Fruit fly (Drosophila melanogaster) whole organism, embryonic: Measurements from ENCODE around the gene CG42393.
A peak's percentile ranks its signal among the peaks of the same experiment; 100 is the strongest.

ENCODE experiments used
- ATbp ChIP-seq: fragments of 200-800 bp; sonication (Bioruptor generic); optimal IDR thresholded peaks from 2 replicates; lab custom pipeline; 2017; ENCODE audit warnings: missing biosample characterization, mild to moderate bottlenecking, missing genetic modification characterization, missing genetic modification reagents
- B-H1 ChIP-seq: fragments of 200-800 bp; sonication (Bioruptor generic); IDR thresholded peaks from 3 replicates; pipeline ENCODE4 v1.3.6; 2022; ENCODE audit warnings: missing biosample characterization, missing genetic modification characterization
- Bdp1 ChIP-seq: fragments of 200-800 bp; sonication (Bioruptor generic); optimal IDR thresholded peaks from 3 replicates; lab custom pipeline; 2016; ENCODE audit warnings: missing biosample characterization, missing genetic modification characterization
- CG10267 ChIP-seq: fragments of 200-800 bp; sonication (Bioruptor generic); optimal IDR thresholded peaks from 2 replicates; lab custom pipeline; 2018; ENCODE audit warnings: missing biosample characterization, mild to moderate bottlenecking, missing genetic modification characterization, moderate library complexity
- CG10462 ChIP-seq: fragments of 200-800 bp; sonication (Bioruptor generic); optimal IDR thresholded peaks from 2 replicates; lab custom pipeline; 2016; ENCODE audit warnings: missing biosample characterization, missing genetic modification characterization
- CG10565 ChIP-seq: fragments of 200-800 bp; sonication (Bioruptor generic); optimal IDR thresholded peaks from 3 replicates; lab custom pipeline; 2016; ENCODE audit warnings: missing biosample characterization, mild to moderate bottlenecking, missing genetic modification characterization
- CG10654 ChIP-seq: fragments of 200-800 bp; sonication (Bioruptor generic); optimal IDR thresholded peaks from 2 replicates; lab custom pipeline; 2016; ENCODE audit warnings: missing biosample characterization, missing genetic modification characterization
- CG10979 ChIP-seq: fragments of 200-800 bp; sonication (Bioruptor generic); optimal IDR thresholded peaks from 2 replicates; lab custom pipeline; 2018; ENCODE audit warnings: missing biosample characterization, mild to moderate bottlenecking, missing genetic modification characterization, moderate library complexity
- CG12071 ChIP-seq: fragments of 200-800 bp; sonication (Bioruptor generic); optimal IDR thresholded peaks from 3 replicates; lab custom pipeline; 2018; ENCODE audit warnings: missing biosample characterization, mild to moderate bottlenecking, missing genetic modification characterization
- CG12942 ChIP-seq: fragments of 200-800 bp; sonication (Bioruptor generic); optimal IDR thresholded peaks from 3 replicates; lab custom pipeline; 2016; ENCODE audit warnings: missing biosample characterization, missing genetic modification characterization
- CG13123 ChIP-seq: fragments of 200-800 bp; sonication (Bioruptor generic); optimal IDR thresholded peaks from 2 replicates; lab custom pipeline; 2016; ENCODE audit warnings: missing biosample characterization, missing genetic modification characterization
- CG15601 ChIP-seq: fragments of 200-800 bp; sonication (Bioruptor generic); optimal IDR thresholded peaks from 3 replicates; lab custom pipeline; 2019; ENCODE audit warnings: missing biosample characterization, mild to moderate bottlenecking, missing genetic modification characterization, moderate library complexity
- CG2120 ChIP-seq: fragments of 200-800 bp; sonication (Bioruptor generic); optimal IDR thresholded peaks from 3 replicates; lab custom pipeline; 2016; ENCODE audit warnings: missing biosample characterization, missing genetic modification characterization
- CG2875 ChIP-seq: fragments of 200-800 bp; sonication (Bioruptor generic); optimal IDR thresholded peaks from 2 replicates; lab custom pipeline; 2017; ENCODE audit warnings: missing biosample characterization, mild to moderate bottlenecking, missing genetic modification characterization, missing genetic modification reagents
- CG32772 ChIP-seq: fragments of 200-800 bp; sonication (Bioruptor generic); IDR thresholded peaks from 2 replicates; pipeline ENCODE4 v1.3.6; 2022; ENCODE audit warnings: missing biosample characterization, missing genetic modification characterization
- CG7271 ChIP-seq: fragments of 200-800 bp; sonication (Bioruptor generic); optimal IDR thresholded peaks from 2 replicates; lab custom pipeline; 2018; ENCODE audit warnings: missing biosample characterization, mild to moderate bottlenecking, missing genetic modification characterization, moderate library complexity
- CG8359 ChIP-seq: fragments of 200-800 bp; sonication (Bioruptor generic); optimal IDR thresholded peaks from 2 replicates; lab custom pipeline; 2017; ENCODE audit warnings: missing biosample characterization, mild to moderate bottlenecking, missing genetic modification characterization, borderline replicate concordance
- CTCF ChIP-seq: fragments of 200-800 bp; sonication (Bioruptor generic); optimal IDR thresholded peaks from 2 replicates; lab custom pipeline; 2017; ENCODE audit warnings: missing biosample characterization, mild to moderate bottlenecking, missing genetic modification characterization, moderate library complexity
- Deaf1 ChIP-seq: fragments of 200-800 bp; optimal IDR thresholded peaks from 3 replicates; lab custom pipeline; 2019; ENCODE audit warnings: missing biosample characterization, mild to moderate bottlenecking, missing genetic modification characterization, moderate library complexity
- Dek ChIP-seq: fragments of 200-800 bp; sonication (Bioruptor generic); optimal IDR thresholded peaks from 3 replicates; lab custom pipeline; 2019; ENCODE audit warnings: missing biosample characterization, mild to moderate bottlenecking, missing genetic modification characterization, moderate library complexity
- Dll ChIP-seq: fragments of 200-800 bp; sonication (Bioruptor generic); IDR thresholded peaks from 4 replicates; pipeline ENCODE4 v1.3.6; 2022; ENCODE audit warnings: missing biosample characterization, missing genetic modification characterization; ENCODE audit not compliant: partially characterized antibody
- E2f1 ChIP-seq: fragments of 200-800 bp; sonication (Bioruptor generic); IDR thresholded peaks from 2 replicates; pipeline ENCODE4 v1.3.6; 2022; ENCODE audit warnings: missing biosample characterization, missing genetic modification characterization
- Fer1 ChIP-seq: fragments of 200-800 bp; sonication (Bioruptor generic); optimal IDR thresholded peaks from 2 replicates; lab custom pipeline; 2017; ENCODE audit warnings: missing biosample characterization, mild to moderate bottlenecking, missing genetic modification characterization
- H2.0 ChIP-seq: fragments of 200-800 bp; sonication (Bioruptor generic); IDR thresholded peaks from 2 replicates; pipeline ENCODE4 v1.3.6; 2022; ENCODE audit warnings: missing biosample characterization, missing genetic modification characterization
- HLH3B ChIP-seq: fragments of 200-800 bp; sonication (Bioruptor generic); IDR thresholded peaks from 2 replicates; pipeline ENCODE4 v1.3.6; 2022; ENCODE audit warnings: missing biosample characterization, missing genetic modification characterization
- Hr51 ChIP-seq, 2 experiments: fragments of 200-800 bp; sonication (Bioruptor generic); optimal IDR thresholded peaks; 2 replicates in 1 of 2; 3 replicates in 1 of 2; lab custom pipeline; 2016 to 2018; ENCODE audit warnings: missing biosample characterization in 2 of 2, missing genetic modification characterization in 2 of 2, mild to moderate bottlenecking in 1 of 2, moderate library complexity in 1 of 2
- Jarid2 ChIP-seq: fragments of 200-800 bp; sonication (Bioruptor generic); optimal IDR thresholded peaks from 3 replicates; lab custom pipeline; 2017; ENCODE audit warnings: mild to moderate bottlenecking, missing biosample characterization, missing genetic modification reagents, missing genetic modification characterization
- Myb ChIP-seq: fragments of 200-800 bp; sonication (Bioruptor generic); optimal IDR thresholded peaks from 2 replicates; lab custom pipeline; 2016; ENCODE audit warnings: missing biosample characterization, missing genetic modification characterization
- Ptx1 ChIP-seq: fragments of 200-800 bp; sonication (Bioruptor generic); IDR thresholded peaks from 2 replicates; pipeline ENCODE4 v1.3.6; 2022; ENCODE audit warnings: missing biosample characterization, missing genetic modification characterization
- btn ChIP-seq: fragments of 200-800 bp; sonication (Bioruptor generic); optimal IDR thresholded peaks from 2 replicates; lab custom pipeline; 2016; ENCODE audit warnings: missing biosample characterization, missing genetic modification characterization
- crol ChIP-seq: fragments of 200-800 bp; sonication (Bioruptor generic); IDR thresholded peaks from 2 replicates; pipeline ENCODE4 v1.3.6; 2022; ENCODE audit warnings: missing biosample characterization, missing genetic modification characterization
- cwo ChIP-seq: fragments of 200-800 bp; sonication (Bioruptor generic); optimal IDR thresholded peaks from 3 replicates; lab custom pipeline; 2017; ENCODE audit warnings: missing biosample characterization, missing genetic modification characterization, mild to moderate bottlenecking, moderate library complexity, missing genetic modification reagents
- dan ChIP-seq: fragments of 200-800 bp; sonication (Bioruptor generic); IDR thresholded peaks from 2 replicates; pipeline ENCODE4 v1.3.6; 2022; ENCODE audit warnings: missing biosample characterization, missing genetic modification characterization
- disco-r ChIP-seq: fragments of 200-800 bp; sonication (Bioruptor generic); optimal IDR thresholded peaks from 2 replicates; lab custom pipeline; 2016; ENCODE audit warnings: missing biosample characterization, missing genetic modification characterization
- esg ChIP-seq: fragments of 200-800 bp; sonication (Bioruptor generic); conservative IDR thresholded peaks from 2 replicates; pipeline ENCODE4 v1.3.6; 2022; ENCODE audit warnings: missing biosample characterization, missing genetic modification characterization
- fd3F ChIP-seq: fragments of 200-800 bp; sonication (Bioruptor generic); optimal IDR thresholded peaks from 2 replicates; lab custom pipeline; 2018; ENCODE audit warnings: missing biosample characterization, mild to moderate bottlenecking, missing genetic modification characterization, moderate library complexity
- fd96Cb ChIP-seq: fragments of 200-800 bp; sonication (Bioruptor generic); optimal IDR thresholded peaks from 2 replicates; lab custom pipeline; 2018; ENCODE audit warnings: missing biosample characterization, mild to moderate bottlenecking, missing genetic modification characterization, moderate library complexity
- inv ChIP-seq: fragments of 200-800 bp; sonication (Bioruptor generic); IDR thresholded peaks from 2 replicates; pipeline ENCODE4 v1.3.6; 2022; ENCODE audit warnings: missing biosample characterization, missing genetic modification characterization; ENCODE audit not compliant: partially characterized antibody
- mld ChIP-seq: fragments of 200-800 bp; sonication (Bioruptor generic); IDR thresholded peaks from 3 replicates; pipeline ENCODE4 v1.3.6; 2022; ENCODE audit warnings: missing biosample characterization, missing genetic modification characterization; ENCODE audit not compliant: partially characterized antibody
- nerfin-2 ChIP-seq: fragments of 200-800 bp; sonication (Bioruptor generic); IDR thresholded peaks from 2 replicates; pipeline ENCODE4 v1.3.6; 2022; ENCODE audit warnings: missing biosample characterization, missing genetic modification characterization; ENCODE audit not compliant: partially characterized antibody
- nom ChIP-seq: fragments of 200-800 bp; sonication (Bioruptor generic); optimal IDR thresholded peaks from 2 replicates; lab custom pipeline; 2017; ENCODE audit warnings: missing biosample characterization, missing genetic modification characterization, mild to moderate bottlenecking, moderate library complexity, missing genetic modification reagents
- phol ChIP-seq: fragments of 200-800 bp; sonication (Bioruptor generic); optimal IDR thresholded peaks from 3 replicates; lab custom pipeline; 2018; ENCODE audit warnings: missing biosample characterization, mild to moderate bottlenecking, missing genetic modification characterization, moderate library complexity
- row ChIP-seq: fragments of 200-800 bp; sonication (Bioruptor generic); IDR thresholded peaks from 3 replicates; pipeline ENCODE4 v1.3.6; 2022; ENCODE audit warnings: missing biosample characterization, missing genetic modification characterization
- slou ChIP-seq: fragments of 200-800 bp; sonication (Bioruptor generic); optimal IDR thresholded peaks from 3 replicates; lab custom pipeline; 2016; ENCODE audit warnings: missing biosample characterization, missing genetic modification characterization

Gene CG42393

DNA sequence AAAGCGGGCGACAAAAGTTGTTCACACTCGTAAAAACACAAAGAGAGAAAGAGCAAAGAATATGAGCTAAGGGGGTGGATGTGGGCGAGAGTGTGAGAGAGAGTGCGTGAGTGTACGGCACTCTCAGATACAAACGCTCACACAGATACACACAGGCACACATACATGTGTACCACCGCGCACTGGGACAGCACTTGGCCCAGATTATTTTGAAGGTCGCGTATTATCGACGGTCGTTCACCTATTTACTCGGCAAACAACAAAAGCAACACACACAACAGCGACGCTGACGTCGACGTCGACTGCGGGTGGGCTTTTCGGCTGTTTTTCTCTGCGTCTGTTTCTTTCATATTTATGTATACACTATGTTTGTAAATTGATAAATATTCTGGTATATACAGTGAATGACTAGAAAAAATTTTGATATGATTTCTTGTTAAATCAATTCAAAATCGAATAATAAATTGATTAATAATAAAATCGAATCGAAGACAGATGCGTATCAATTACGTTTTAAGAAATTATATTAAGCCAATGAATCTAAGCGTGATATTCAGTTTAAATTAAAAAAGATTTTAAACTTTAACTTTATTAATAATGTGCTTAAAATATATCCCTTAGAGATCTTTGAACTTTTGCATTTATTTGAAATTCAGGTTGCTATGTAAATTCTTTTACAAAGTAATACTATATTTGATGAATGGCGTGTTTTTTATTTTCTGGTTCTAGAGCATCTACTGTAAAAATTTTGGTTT lies 12.8 kb upstream of the CG42393 start (continued):
- TF ChIP-seq nom (GFP tag; lab: Kevin White, UChicago) (peak; percentile 35), phol (tag; lab: Kevin White, UChicago) (peak; percentile 32), CG12942 (GFP tag; lab: Kevin White, UChicago) (peak; percentile 73), CG10654 (GFP tag; lab: Kevin White, UChicago) (peak; percentile 73), CG10462 (GFP tag; lab: Kevin White, UChicago) (peak; percentile 41), btn (peak; percentile 58), Hr51 (GFP tag; optimal IDR thresholded peaks at IDR 0.05; lab: Kevin White, UChicago) (peak; percentile 45 to 69), CG2875 (GFP tag; lab: Kevin White, UChicago) (peak; percentile 89), B-H1 (GFP tag; lab: Robert Waterston, UW) (peak; percentile 40; the same call in 1 of the 3 replicates), CG13123 (GFP tag; lab: Kevin White, UChicago) (peak; percentile 64), Dek (tag; lab: Kevin White, UChicago) (peak; percentile 31), CG10979 (tag; lab: Kevin White, UChicago) (peak; percentile 49), crol (GFP tag; lab: Robert Waterston, UW) (peak; percentile 71), inv (GFP tag; lab: Robert Waterston, UW) (no peak), slou (GFP tag; lab: Kevin White, UChicago) (peak; percentile 46), nerfin-2 (no peak), Dll (GFP tag; lab: Robert Waterston, UW) (no peak), CG12071 (GFP tag; lab: Kevin White, UChicago) (peak; percentile 91), CG15601 (tag; lab: Kevin White, UChicago) (peak; percentile 90), E2f1 (GFP tag; lab: Robert Waterston, UW) (peak; percentile 43; the same call in 1 of the 2 replicates), dan (GFP tag; lab: Robert Waterston, UW) (no peak), H2.0 (peak; percentile 52), fd3F (GFP tag; lab: Kevin White, UChicago) (no peak), Myb (GFP tag; lab: Kevin White, UChicago) (no peak), Bdp1 (peak; percentile 76), CG32772 (GFP tag; lab: Robert Waterston, UW) (no peak), CTCF (GFP tag; lab: Kevin White, UChicago) (peak; percentile 43), CG2120 (peak; percentile 58), Jarid2 (GFP tag; lab: Kevin White, UChicago) (peak; percentile 66), row (GFP tag; lab: Robert Waterston, UW) (peak; percentile 47; the same call in 2 of the 3 replicates), mld (GFP tag; lab: Robert Waterston, UW) (0 out of 3 replicates have a peak, but pooled peaks have one; percentile 7), fd96Cb (tag; lab: Kevin White, UChicago) (peak; percentile 16), CG10565 (GFP tag; lab: Kevin White, UChicago) (peak; percentile 36), ATbp (GFP tag; lab: Kevin White, UChicago) (peak; percentile 92), CG8359 (GFP tag; lab: Kevin White, UChicago) (peak; percentile 45), CG10267 (tag; lab: Kevin White, UChicago) (peak; percentile 21), disco-r (GFP tag; lab: Kevin White, UChicago) (peak; percentile 70), esg (GFP tag; lab: Robert Waterston, UW) (no peak), HLH3B (peak; percentile 57; the same call in 1 of the 2 replicates), Fer1 (GFP tag; lab: Kevin White, UChicago) (peak; percentile 88), cwo (GFP tag; lab: Kevin White, UChicago) (peak; percentile 79), CG7271 (tag; lab: Kevin White, UChicago) (no peak), Deaf1 (tag; lab: Kevin White, UChicago) (peak; percentile 71), Ptx1 (GFP tag; lab: Robert Waterston, UW) (peak; percentile 30; the same call in 1 of the 2 replicates)
